Worm (Caenorhabditis elegans): ENCODE results near the gene K01A11.1.

ce11 chrIII:3456226-3456625, 24.9 kb upstream of the K01A11.1 start:
- peak; percentile 44 for TF ChIP-seq unc-86 (tag; optimal IDR thresholded peaks at IDR 0.05)
- peak; percentile 49 for TF ChIP-seq pqm-1 (tag; optimal IDR thresholded peaks at IDR 0.05)
- TF ChIP-seq unc-42 (tag; optimal IDR thresholded peaks at IDR 0.05), result peak; percentile 63
- TF ChIP-seq ama-1 (optimal IDR thresholded peaks at IDR 0.05), result no peak
- TF ChIP-seq ceh-24 (tag; optimal IDR thresholded peaks at IDR 0.05), result no peak
- TF ChIP-seq rnt-1 (tag; optimal IDR thresholded peaks at IDR 0.05), result peak; percentile 17
- TF ChIP-seq tbx-2 (tag; optimal IDR thresholded peaks at IDR 0.05), result peak; percentile 64
- TF ChIP-seq pax-1 (tag; optimal IDR thresholded peaks at IDR 0.05), result peak; percentile 30
